Worm (Caenorhabditis elegans): ENCODE data around the gene ssl-1.

Gene ssl-1

DNA sequence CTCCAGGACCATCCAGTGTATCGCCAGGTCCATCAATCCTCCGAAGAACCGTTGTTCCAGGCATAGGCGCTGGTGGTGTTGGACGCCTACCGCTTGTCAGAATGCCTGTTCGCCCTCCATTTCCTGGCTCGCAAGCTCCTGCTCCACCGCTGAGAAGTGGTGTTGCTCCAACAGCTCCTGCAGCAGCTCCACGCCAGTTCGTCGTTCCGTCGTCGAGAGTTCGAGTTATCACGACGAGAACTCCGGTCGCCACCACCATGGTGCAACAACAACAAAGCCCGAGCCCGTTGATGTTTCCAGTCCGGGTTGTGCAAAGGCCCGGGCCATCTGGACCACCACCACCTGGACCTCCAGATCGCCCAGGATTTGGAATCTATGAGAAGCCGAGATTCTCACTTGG lies 13.8 kb downstream of the ssl-1 start:
- TF ChIP-seq F13C5.2 (tag; optimal IDR thresholded peaks at IDR 0.05) (no peak), hnd-1 (tag; optimal IDR thresholded peaks at IDR 0.05) (no peak), tbx-37 (GFP tag; conservative IDR thresholded peaks at IDR 0.05) (no peak), ceh-13 (GFP tag; optimal IDR thresholded peaks at IDR 0.05) (no peak), aly-1 (tag; optimal IDR thresholded peaks at IDR 0.05) (no peak), sea-1 (GFP tag; conservative IDR thresholded peaks at IDR 0.05) (no peak), pes-1 (GFP tag; IDR thresholded peaks at IDR 0.05) (no peak; the same call in 1 of the 2 replicates), ama-1 (optimal IDR thresholded peaks at IDR 0.05) (no peak), flt-1 (GFP tag; IDR thresholded peaks at IDR 0.05) (no peak), ceh-36 (tag; optimal IDR thresholded peaks at IDR 0.05) (no peak), tbx-11 (GFP tag; IDR thresholded peaks at IDR 0.05) (no peak), B0310.2 (tag; optimal IDR thresholded peaks at IDR 0.05) (no peak), tra-4 (tag; optimal IDR thresholded peaks at IDR 0.05) (no peak), hmg-4 (GFP tag; optimal IDR thresholded peaks at IDR 0.05) (no peak), ets-7 (tag; optimal IDR thresholded peaks at IDR 0.05) (no peak), scrt-1 (GFP tag; IDR thresholded peaks at IDR 0.05) (no peak), hmbx-1 (tag; optimal IDR thresholded peaks at IDR 0.05) (no peak)

DNA sequence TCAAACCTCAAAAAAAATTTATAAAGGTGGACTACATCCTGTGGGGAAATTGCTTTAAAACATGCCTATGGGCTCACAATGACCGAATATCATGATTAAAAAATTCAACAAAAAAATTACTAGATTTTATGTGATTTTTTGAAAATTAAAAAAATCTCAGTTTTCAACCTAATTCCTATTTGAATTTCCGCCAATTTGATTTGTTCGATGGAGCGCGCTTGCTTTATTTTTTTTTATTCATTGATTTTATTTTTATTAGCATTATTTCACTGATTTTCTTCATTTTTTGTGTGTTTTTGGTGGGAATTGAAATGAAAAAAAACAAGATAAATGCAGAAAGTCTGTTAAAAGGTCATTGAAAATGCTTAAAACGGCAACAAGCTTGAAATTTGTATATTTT lies 24.6 kb downstream of the ssl-1 start:
- TF ChIP-seq hnd-1 (tag; optimal IDR thresholded peaks at IDR 0.05) (no peak), B0310.2 (tag; optimal IDR thresholded peaks at IDR 0.05) (no peak), ceh-13 (GFP tag; optimal IDR thresholded peaks at IDR 0.05) (no peak), tra-4 (tag; optimal IDR thresholded peaks at IDR 0.05) (no peak), sea-1 (GFP tag; conservative IDR thresholded peaks at IDR 0.05) (no peak)

DNA sequence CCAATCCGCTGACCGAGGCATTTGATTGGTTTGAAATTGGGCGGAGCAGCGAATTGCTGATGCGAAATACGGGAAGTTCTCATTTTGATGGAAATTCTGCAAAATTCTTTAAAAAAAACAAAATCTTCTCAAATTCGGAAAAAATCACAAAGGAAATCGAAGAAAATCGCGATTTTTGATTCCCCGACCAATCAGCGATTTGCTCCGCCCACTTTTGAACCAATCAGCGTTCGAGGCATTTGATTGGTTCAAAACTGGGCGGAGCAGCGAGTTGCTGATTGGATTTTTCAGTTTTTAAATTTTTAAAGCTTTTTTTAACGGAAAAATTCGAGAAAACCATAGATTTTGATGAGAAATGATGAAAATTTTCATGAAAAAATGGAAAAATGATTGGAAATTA lies 25.9 kb downstream of the ssl-1 start:
- TF ChIP-seq pes-1 (GFP tag; IDR thresholded peaks at IDR 0.05) (no peak), ceh-13 (GFP tag; optimal IDR thresholded peaks at IDR 0.05) (no peak), ets-7 (tag; optimal IDR thresholded peaks at IDR 0.05) (no peak), tbx-37 (GFP tag; conservative IDR thresholded peaks at IDR 0.05) (no peak), flt-1 (GFP tag; IDR thresholded peaks at IDR 0.05) (no peak), hmbx-1 (tag; optimal IDR thresholded peaks at IDR 0.05) (no peak), ama-1 (optimal IDR thresholded peaks at IDR 0.05) (no peak), hmg-4 (GFP tag; optimal IDR thresholded peaks at IDR 0.05) (no peak), B0310.2 (tag; optimal IDR thresholded peaks at IDR 0.05) (no peak), ceh-36 (tag; optimal IDR thresholded peaks at IDR 0.05) (no peak), aly-1 (tag; optimal IDR thresholded peaks at IDR 0.05) (no peak), sea-1 (GFP tag; conservative IDR thresholded peaks at IDR 0.05) (no peak), F13C5.2 (tag; optimal IDR thresholded peaks at IDR 0.05) (no peak), tbx-11 (GFP tag; IDR thresholded peaks at IDR 0.05) (no peak)

ce11 chrIII:12743515-12743914 lies 29.1 kb downstream of the ssl-1 start:
- TF ChIP-seq ets-7 (tag; optimal IDR thresholded peaks at IDR 0.05) (no peak), tbx-11 (GFP tag; IDR thresholded peaks at IDR 0.05) (no peak), hnd-1 (tag; optimal IDR thresholded peaks at IDR 0.05) (no peak), hmg-4 (GFP tag; optimal IDR thresholded peaks at IDR 0.05) (no peak), B0310.2 (tag; optimal IDR thresholded peaks at IDR 0.05) (no peak)

DNA sequence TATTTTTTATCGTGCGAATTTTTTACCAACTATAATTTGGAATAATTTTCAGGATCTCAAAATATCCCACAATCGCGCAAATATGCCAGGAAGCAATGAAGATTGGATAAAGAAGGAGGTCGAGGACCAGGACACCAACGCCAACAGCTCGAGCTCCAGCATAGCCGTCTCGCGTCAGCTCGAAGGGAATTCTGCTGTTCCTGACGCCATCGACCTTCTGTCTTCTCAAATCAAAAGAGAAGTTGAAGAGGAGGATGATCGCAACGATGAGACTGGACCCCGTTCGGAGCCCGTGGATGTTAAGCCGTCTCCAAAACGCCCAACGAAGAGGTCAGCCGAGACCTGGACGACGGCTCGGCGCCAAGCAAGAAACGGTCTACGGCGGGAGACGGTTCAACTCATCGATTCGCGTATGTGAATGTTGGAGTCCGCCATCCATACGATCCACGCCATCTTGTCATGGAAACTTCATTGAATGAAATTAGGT lies 32.0 kb downstream of the ssl-1 start, which contains the start of gene Y111B2A.21:
Gene Y111B2A.21, plus strand, starts transcription at position 51 of the 487 bp plus-strand sequence.
- no peak for TF ChIP-seq F13C5.2 (tag; optimal IDR thresholded peaks at IDR 0.05)
- TF ChIP-seq tra-4 (tag; optimal IDR thresholded peaks at IDR 0.05) = no peak
- no peak for TF ChIP-seq tbx-11 (GFP tag; IDR thresholded peaks at IDR 0.05)
- no peak for TF ChIP-seq ceh-13 (GFP tag; optimal IDR thresholded peaks at IDR 0.05)
- TF ChIP-seq pes-1 (GFP tag; IDR thresholded peaks at IDR 0.05) = no peak
- no peak for TF ChIP-seq ama-1 (optimal IDR thresholded peaks at IDR 0.05)

DNA sequence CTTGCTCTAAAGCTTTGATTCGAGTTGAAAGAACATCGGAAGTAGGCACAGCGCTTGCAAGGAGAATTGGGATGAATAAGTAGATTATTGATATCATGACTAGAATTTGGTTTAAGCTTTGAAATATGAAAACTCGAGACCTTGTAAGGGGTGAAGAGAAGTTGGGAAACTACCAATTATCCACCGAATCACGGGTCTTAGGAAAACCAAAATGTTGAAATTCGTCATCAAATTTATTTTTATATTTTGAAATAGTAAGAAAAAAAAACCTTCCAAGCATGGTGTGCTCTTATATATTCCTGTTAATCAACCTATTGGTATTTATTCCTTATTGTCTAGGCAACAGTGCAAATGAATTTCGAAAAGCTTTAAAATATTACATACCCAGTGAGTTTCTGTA lies 36.5 kb downstream of the ssl-1 start, which contains the start of the genes irld-60 and irld-20:
Gene irld-60, minus strand, starts transcription at position 101 of the 400 bp plus-strand sequence.
Gene irld-20, plus strand, starts transcription at position 279 of the 400 bp plus-strand sequence.
- TF ChIP-seq hmg-4 (GFP tag; optimal IDR thresholded peaks at IDR 0.05) (no peak), sea-1 (GFP tag; conservative IDR thresholded peaks at IDR 0.05) (no peak)

DNA sequence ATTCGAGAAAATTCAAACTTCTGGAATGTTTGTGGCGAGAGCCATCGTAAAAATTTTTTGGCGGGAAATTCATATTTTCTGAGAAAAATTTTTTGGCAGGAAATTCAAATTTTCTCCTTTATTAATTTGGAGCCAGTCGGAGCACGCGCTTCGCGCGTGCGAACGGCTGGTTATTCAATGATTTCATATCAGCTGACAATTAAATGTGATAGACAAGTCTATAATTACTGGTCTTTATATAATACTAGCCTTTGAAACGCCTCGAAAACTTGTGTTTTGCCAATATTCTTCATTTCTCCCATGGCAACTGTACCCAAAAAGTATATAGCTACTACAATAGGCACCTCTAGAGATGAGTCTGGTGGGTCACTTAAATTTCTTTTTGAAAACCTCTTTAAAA lies 40.7 kb downstream of the ssl-1 start, which contains the start of gene srw-10:
Gene srw-10, plus strand, starts transcription at position 301 of the 400 bp plus-strand sequence.
- TF ChIP-seq hnd-1 (tag; optimal IDR thresholded peaks at IDR 0.05) (no peak), flt-1 (GFP tag; IDR thresholded peaks at IDR 0.05) (no peak), F13C5.2 (tag; optimal IDR thresholded peaks at IDR 0.05) (no peak), B0310.2 (tag; optimal IDR thresholded peaks at IDR 0.05) (no peak), tbx-37 (GFP tag; conservative IDR thresholded peaks at IDR 0.05) (no peak), hmg-4 (GFP tag; optimal IDR thresholded peaks at IDR 0.05) (no peak), tbx-11 (GFP tag; IDR thresholded peaks at IDR 0.05) (no peak), scrt-1 (GFP tag; IDR thresholded peaks at IDR 0.05) (no peak), sea-1 (GFP tag; conservative IDR thresholded peaks at IDR 0.05) (no peak), ceh-13 (GFP tag; optimal IDR thresholded peaks at IDR 0.05) (no peak), hmbx-1 (tag; optimal IDR thresholded peaks at IDR 0.05) (no peak), tra-4 (tag; optimal IDR thresholded peaks at IDR 0.05) (no peak), ets-7 (tag; optimal IDR thresholded peaks at IDR 0.05) (no peak), aly-1 (tag; optimal IDR thresholded peaks at IDR 0.05) (no peak), ceh-36 (tag; optimal IDR thresholded peaks at IDR 0.05) (no peak), ama-1 (optimal IDR thresholded peaks at IDR 0.05) (no peak), pes-1 (GFP tag; IDR thresholded peaks at IDR 0.05) (no peak)

ce11 chrIII:12757367-12757766 lies 43.0 kb downstream of the ssl-1 start, which contains the start of gene srw-9:
srw-9 (plus strand) TSS chrIII:12757667.
- TF ChIP-seq tra-4 (tag; optimal IDR thresholded peaks at IDR 0.05) (no peak), aly-1 (tag; optimal IDR thresholded peaks at IDR 0.05) (no peak), ets-7 (tag; optimal IDR thresholded peaks at IDR 0.05) (no peak), ceh-13 (GFP tag; optimal IDR thresholded peaks at IDR 0.05) (no peak), ama-1 (optimal IDR thresholded peaks at IDR 0.05) (no peak), F13C5.2 (tag; optimal IDR thresholded peaks at IDR 0.05) (no peak), hmbx-1 (tag; optimal IDR thresholded peaks at IDR 0.05) (no peak), B0310.2 (tag; optimal IDR thresholded peaks at IDR 0.05) (no peak), tbx-11 (GFP tag; IDR thresholded peaks at IDR 0.05) (no peak), pes-1 (GFP tag; IDR thresholded peaks at IDR 0.05) (no peak), ceh-36 (tag; optimal IDR thresholded peaks at IDR 0.05) (no peak), sea-1 (GFP tag; conservative IDR thresholded peaks at IDR 0.05) (no peak), hnd-1 (tag; optimal IDR thresholded peaks at IDR 0.05) (no peak), scrt-1 (GFP tag; IDR thresholded peaks at IDR 0.05) (no peak), flt-1 (GFP tag; IDR thresholded peaks at IDR 0.05) (no peak), hmg-4 (GFP tag; optimal IDR thresholded peaks at IDR 0.05) (no peak)

Measured in whole organism, early embryonic.